Fruit fly (Drosophila melanogaster) whole organism, adult: Measurements from ENCODE around the gene CG42331.

Experiments used
- CG11617 ChIP-seq: fragments of 200-800 bp; sonication (Bioruptor generic); optimal IDR thresholded peaks from 2 replicates; lab custom pipeline; 2017; ENCODE audit warnings: mild to moderate bottlenecking, missing biosample characterization, missing genetic modification reagents, missing genetic modification characterization
- CG12768 ChIP-seq: fragments of 200-800 bp; sonication (Bioruptor generic); optimal IDR thresholded peaks from 2 replicates; lab custom pipeline; 2017; ENCODE audit warnings: missing biosample characterization, missing genetic modification characterization, mild to moderate bottlenecking, moderate library complexity, missing genetic modification reagents
- CG14711 ChIP-seq: fragments of 200-800 bp; sonication (Bioruptor generic); optimal IDR thresholded peaks from 2 replicates; lab custom pipeline; 2018; ENCODE audit warnings: missing biosample characterization, mild to moderate bottlenecking, missing genetic modification characterization, moderate library complexity
- CG1620 ChIP-seq: fragments of 200-800 bp; sonication (Bioruptor generic); optimal IDR thresholded peaks from 2 replicates; lab custom pipeline; 2016; ENCODE audit warnings: missing biosample characterization, missing genetic modification characterization
- CG33017 ChIP-seq: fragments of 200-800 bp; sonication (Bioruptor generic); optimal IDR thresholded peaks from 2 replicates; lab custom pipeline; 2018; ENCODE audit warnings: missing biosample characterization, mild to moderate bottlenecking, missing genetic modification characterization, moderate library complexity
- CG5204 ChIP-seq: fragments of 200-800 bp; sonication (Bioruptor generic); optimal IDR thresholded peaks from 2 replicates; lab custom pipeline; 2016; ENCODE audit warnings: missing biosample characterization, missing genetic modification characterization
- CG7045 ChIP-seq: fragments of 200-800 bp; sonication (Bioruptor generic); optimal IDR thresholded peaks from 2 replicates; lab custom pipeline; 2017; ENCODE audit warnings: missing biosample characterization, mild to moderate bottlenecking, missing genetic modification characterization
- CG7101 ChIP-seq: fragments of 200-800 bp; sonication (Bioruptor generic); optimal IDR thresholded peaks from 2 replicates; lab custom pipeline; 2018; ENCODE audit warnings: missing biosample characterization, mild to moderate bottlenecking, missing genetic modification characterization, moderate library complexity
- Clk ChIP-seq: fragments of 200-800 bp; sonication (Bioruptor generic); optimal IDR thresholded peaks from 2 replicates; lab custom pipeline; 2017; ENCODE audit warnings: missing biosample characterization, missing genetic modification characterization
- Crg-1 ChIP-seq: fragments of 200-800 bp; sonication (Bioruptor generic); optimal IDR thresholded peaks from 2 replicates; lab custom pipeline; 2016; ENCODE audit warnings: missing biosample characterization, missing genetic modification characterization
- Hr96 ChIP-seq: fragments of 200-800 bp; sonication (Bioruptor generic); optimal IDR thresholded peaks from 2 replicates; lab custom pipeline; 2016; ENCODE audit warnings: missing biosample characterization, missing genetic modification characterization
- Mnt ChIP-seq: fragments of 200-800 bp; sonication (Bioruptor generic); optimal IDR thresholded peaks from 2 replicates; lab custom pipeline; 2016; ENCODE audit warnings: missing biosample characterization, mild to moderate bottlenecking, missing genetic modification characterization
- bab1 ChIP-seq: fragments of 200-800 bp; sonication (Bioruptor generic); optimal IDR thresholded peaks from 3 replicates; lab custom pipeline; 2019; ENCODE audit warnings: missing biosample characterization, mild to moderate bottlenecking, missing genetic modification characterization, moderate library complexity
- cic ChIP-seq: fragments of 200-800 bp; sonication (Bioruptor generic); optimal IDR thresholded peaks from 2 replicates; lab custom pipeline; 2017; ENCODE audit warnings: missing biosample characterization, mild to moderate bottlenecking, missing genetic modification characterization, moderate library complexity
- cnc ChIP-seq, 2 experiments: fragments of >200 bp; optimal IDR thresholded peaks; 2 replicates each; lab custom pipeline; 2017
- kay ChIP-seq: fragments of 200-800 bp; sonication (Bioruptor generic); peaks from one replicate; lab custom pipeline; 2016; ENCODE audit warnings: missing biosample characterization, missing genetic modification characterization, borderline replicate concordance
- ovo ChIP-seq: fragments of 200-800 bp; sonication (Bioruptor generic); optimal IDR thresholded peaks from 2 replicates; lab custom pipeline; 2016; ENCODE audit warnings: missing biosample characterization, missing genetic modification characterization
- pad ChIP-seq: fragments of 200-800 bp; sonication (Bioruptor generic); optimal IDR thresholded peaks from 3 replicates; lab custom pipeline; 2017; ENCODE audit warnings: missing biosample characterization, missing genetic modification characterization, mild to moderate bottlenecking, moderate library complexity, missing genetic modification reagents
- tj ChIP-seq: fragments of 200-800 bp; sonication (Bioruptor generic); optimal IDR thresholded peaks from 3 replicates; lab custom pipeline; 2017; ENCODE audit warnings: missing biosample characterization, mild to moderate bottlenecking, missing genetic modification characterization, moderate library complexity
- toe ChIP-seq: fragments of 200-800 bp; sonication (Bioruptor generic); optimal IDR thresholded peaks from 2 replicates; lab custom pipeline; 2016; ENCODE audit warnings: missing biosample characterization, missing genetic modification characterization

CG42331 gene

dm6 chr3R:24771273-24772231 lies at the start of gene CG42331:
CG42331 (plus strand) TSS chr3R:24772181.
- TF ChIP-seq CG33017 (tag; lab: Kevin White, UChicago) (peak; percentile 50), CG12768 (peak; percentile 20), Hr96 (GFP tag; lab: Kevin White, UChicago) (no peak)

DNA sequence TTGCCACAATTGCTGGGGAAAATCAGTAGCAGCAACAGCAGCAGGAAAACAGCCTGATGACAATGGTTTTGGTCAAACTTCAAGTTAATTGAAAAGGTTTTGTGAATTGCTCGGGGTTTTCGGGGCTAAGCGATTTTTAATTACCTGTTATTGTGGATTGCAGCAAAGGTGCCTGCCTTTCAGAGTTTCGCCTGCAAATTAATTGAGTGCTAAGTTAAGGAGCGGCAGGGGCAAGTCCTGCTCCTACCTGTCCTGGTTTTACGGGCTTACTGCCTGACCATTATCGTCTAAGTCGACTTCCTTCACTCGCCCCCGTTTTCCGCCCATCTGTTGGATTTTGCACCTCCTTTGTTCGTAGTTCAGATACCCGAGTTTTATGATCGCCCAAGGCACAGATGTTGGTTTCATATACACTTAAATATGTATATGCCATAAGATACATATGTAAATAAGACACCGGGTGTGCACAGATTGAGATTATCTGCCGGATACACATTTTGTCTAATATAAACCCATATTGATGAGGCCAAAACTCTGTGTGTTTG lies 45.6 kb upstream of the CG42331 start:
- TF ChIP-seq Mnt = no peak
- TF ChIP-seq CG12768 = no peak

DNA sequence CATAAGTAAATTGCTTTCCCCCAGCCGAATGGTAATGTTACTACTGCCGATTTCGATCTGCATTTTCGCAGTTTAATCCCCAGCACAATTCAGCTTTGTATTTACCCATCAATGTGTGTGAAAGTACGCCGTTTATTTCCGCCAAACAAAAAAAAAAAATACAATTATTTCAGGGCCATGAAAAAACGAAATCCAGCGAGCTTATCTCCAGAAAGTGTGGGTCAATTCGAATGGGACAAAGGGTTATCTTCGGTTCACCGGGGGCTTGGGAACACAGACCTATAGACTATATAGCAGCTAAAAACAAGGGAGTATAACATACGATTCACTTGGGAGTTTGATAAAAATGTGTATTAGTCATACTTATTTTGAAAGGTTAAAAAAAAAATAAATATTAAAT lies 44.9 kb upstream of the CG42331 start:
- TF ChIP-seq cic (GFP tag; lab: Kevin White, UChicago) (peak; percentile 8), CG1620 (GFP tag; lab: Kevin White, UChicago) (no peak)

dm6 chr3R:24749055-24749992 lies 22.7 kb upstream of the CG42331 start, which contains the start of gene tld:
tld (plus strand) TSS chr3R:24749731.
- TF ChIP-seq kay (GFP tag; lab: Kevin White, UChicago) (no peak), toe (GFP tag; lab: Kevin White, UChicago) (no peak), cic (GFP tag; lab: Kevin White, UChicago) (no peak), CG11617 (GFP tag; lab: Kevin White, UChicago) (no peak), ovo (GFP tag; lab: Kevin White, UChicago) (no peak), CG7101 (tag; lab: Kevin White, UChicago) (no peak), CG7045 (GFP tag; lab: Kevin White, UChicago) (no peak), CG5204 (no peak), pad (GFP tag; lab: Kevin White, UChicago) (no peak), CG12768 (no peak), Clk (GFP tag; lab: Kevin White, UChicago) (no peak), Crg-1 (GFP tag; lab: Kevin White, UChicago) (no peak), CG1620 (GFP tag; lab: Kevin White, UChicago) (no peak), tj (GFP tag; lab: Kevin White, UChicago) (no peak), CG14711 (tag; lab: Kevin White, UChicago) (no peak)

DNA sequence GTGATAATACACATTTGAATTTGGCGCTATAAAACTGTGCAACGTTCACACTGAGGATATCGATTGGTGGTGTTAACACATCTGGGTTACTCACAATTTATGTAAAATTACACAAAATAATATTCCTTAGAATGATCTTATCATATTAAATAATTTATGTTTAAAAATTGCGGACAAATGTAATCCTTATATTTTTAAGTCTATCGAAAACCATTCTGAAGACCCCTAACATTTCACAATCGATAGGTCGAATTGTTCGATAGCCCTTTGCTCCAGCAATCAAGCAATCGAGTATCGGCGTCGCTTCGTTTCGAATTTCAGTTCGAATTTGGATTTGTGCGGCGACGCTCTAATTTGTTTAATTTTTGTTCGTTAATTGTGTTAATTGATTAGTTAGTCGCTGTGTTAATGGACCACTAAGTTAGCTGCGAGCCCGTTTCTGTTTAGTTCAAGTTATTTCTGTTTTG lies 18.4 kb upstream of the CG42331 start, which contains the start of gene asp:
TSS of gene asp (plus strand) at position 289 of the 467 bp plus-strand sequence.
- TF ChIP-seq Hr96 (GFP tag; lab: Kevin White, UChicago) = no peak
- peak; percentile 58 for TF ChIP-seq toe (GFP tag; lab: Kevin White, UChicago)
- peak; percentile 42 for TF ChIP-seq CG5204
- TF ChIP-seq tj (GFP tag; lab: Kevin White, UChicago) = no peak
- TF ChIP-seq CG7101 (tag; lab: Kevin White, UChicago) = peak; percentile 12
- no peak for TF ChIP-seq ovo (GFP tag; lab: Kevin White, UChicago)
- TF ChIP-seq kay (GFP tag; lab: Kevin White, UChicago) = peak; percentile 52
- no peak for TF ChIP-seq Crg-1 (GFP tag; lab: Kevin White, UChicago)
- no peak for TF ChIP-seq Mnt
- no peak for TF ChIP-seq cnc (optimal IDR thresholded peaks at IDR 0.05; lab: Kevin White, UChicago)
- TF ChIP-seq CG33017 (tag; lab: Kevin White, UChicago) = no peak
- peak; percentile 17 for TF ChIP-seq CG14711 (tag; lab: Kevin White, UChicago)
- peak; percentile 45 for TF ChIP-seq CG1620 (GFP tag; lab: Kevin White, UChicago)
- no peak for TF ChIP-seq pad (GFP tag; lab: Kevin White, UChicago)
- TF ChIP-seq CG12768 = no peak
- no peak for TF ChIP-seq Clk (GFP tag; lab: Kevin White, UChicago)
- no peak for TF ChIP-seq cic (GFP tag; lab: Kevin White, UChicago)
- no peak for TF ChIP-seq CG11617 (GFP tag; lab: Kevin White, UChicago)
- TF ChIP-seq CG7045 (GFP tag; lab: Kevin White, UChicago) = no peak
- peak; percentile 28 for TF ChIP-seq bab1 (GFP tag; lab: Kevin White, UChicago)

DNA sequence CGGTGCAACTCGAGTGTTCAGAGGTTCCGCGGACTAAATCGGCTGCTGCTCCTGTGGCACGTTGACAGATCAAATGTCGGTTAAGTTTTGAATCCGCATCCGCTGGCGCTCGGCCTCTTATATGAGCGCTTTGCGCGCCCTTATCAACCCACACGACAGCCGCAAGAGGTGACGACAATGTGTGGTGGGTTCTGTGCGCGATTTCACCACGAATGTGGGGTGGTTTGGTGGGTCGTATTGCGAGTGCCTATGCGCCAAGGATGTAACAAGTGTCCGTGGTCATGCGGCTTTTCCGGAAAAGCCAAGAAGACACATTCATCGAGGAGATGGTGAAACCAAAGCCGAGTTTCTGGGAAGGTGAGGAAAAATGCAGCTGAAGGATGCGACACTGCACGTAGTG lies 7.0 kb upstream of the CG42331 start, which contains the start of gene AstA:
TSS of gene AstA (minus strand) at position 101 of the 400 bp plus-strand sequence.
- no peak for TF ChIP-seq ovo (GFP tag; lab: Kevin White, UChicago)
- no peak for TF ChIP-seq tj (GFP tag; lab: Kevin White, UChicago)
- no peak for TF ChIP-seq CG7101 (tag; lab: Kevin White, UChicago)
- TF ChIP-seq toe (GFP tag; lab: Kevin White, UChicago) = no peak
- TF ChIP-seq Crg-1 (GFP tag; lab: Kevin White, UChicago) = no peak
- TF ChIP-seq CG33017 (tag; lab: Kevin White, UChicago) = no peak
- no peak for TF ChIP-seq kay (GFP tag; lab: Kevin White, UChicago)
- TF ChIP-seq CG14711 (tag; lab: Kevin White, UChicago) = no peak
- no peak for TF ChIP-seq cic (GFP tag; lab: Kevin White, UChicago)
- no peak for TF ChIP-seq CG12768
- TF ChIP-seq cnc (optimal IDR thresholded peaks at IDR 0.05; lab: Kevin White, UChicago) = no peak
- no peak for TF ChIP-seq CG1620 (GFP tag; lab: Kevin White, UChicago)
- TF ChIP-seq CG7045 (GFP tag; lab: Kevin White, UChicago) = no peak
